Fruit fly (Drosophila melanogaster): Measurements from ENCODE around the gene CG3698.

dm6 chr3L:20823206-20823803 is 25.1 kb upstream of the CG3698 start:
- no peak for TF ChIP-seq tai (GFP tag; optimal IDR thresholded peaks at IDR 0.05)
- no peak for TF ChIP-seq pan (optimal IDR thresholded peaks at IDR 0.05)
